Worm (Caenorhabditis elegans) whole organism, L4 larva: ENCODE data around the gene zgpa-1.
A peak's percentile ranks its signal among the peaks of the same experiment; 100 is the strongest.

Source experiments
- D1046.2 ChIP-seq: fragments of 200-800 bp; sonication (Bioruptor generic); IDR thresholded peaks from 2 replicates; pipeline ENCODE4 v1.3.6; 2022; ENCODE audit warnings: missing genetic modification characterization, missing compliant biosample characterization
- F26F4.8 ChIP-seq: fragments of 200-800 bp; sonication (Bioruptor generic); conservative IDR thresholded peaks from 2 replicates; pipeline ENCODE4 v1.3.6; 2022; ENCODE audit warnings: missing genetic modification characterization, missing compliant biosample characterization
- F49E8.2 ChIP-seq: sonication (generic microtip); optimal IDR thresholded peaks from 2 replicates; lab custom pipeline; 2016; ENCODE audit warnings: missing compliant biosample characterization, mild to moderate bottlenecking, missing genetic modification characterization, borderline replicate concordance
- T20F7.1 ChIP-seq: fragments of 200-800 bp; sonication (Bioruptor generic); optimal IDR thresholded peaks from 2 replicates; lab custom pipeline; 2018; ENCODE audit warnings: mild to moderate bottlenecking, missing genetic modification characterization, missing compliant biosample characterization
- Y105C5A.15 ChIP-seq: fragments of 200-800 bp; sonication (Bioruptor generic); IDR thresholded peaks from 2 replicates; pipeline ENCODE4 v1.3.6; 2022; ENCODE audit warnings: missing genetic modification characterization, missing compliant biosample characterization
- Y48G9A.11 ChIP-seq: fragments of 200-800 bp; sonication (Bioruptor generic); IDR thresholded peaks from 2 replicates; pipeline ENCODE4 v1.3.6; 2022; ENCODE audit warnings: missing genetic modification reagents, missing genetic modification characterization, missing compliant biosample characterization
- Y75B8A.6 ChIP-seq: fragments of 200-800 bp; sonication (Bioruptor generic); IDR thresholded peaks from 2 replicates; pipeline ENCODE4 v1.3.6; 2022; ENCODE audit warnings: missing genetic modification reagents, missing genetic modification characterization, missing compliant biosample characterization
- ZK337.2 ChIP-seq: fragments of 200-800 bp; sonication (Bioruptor generic); IDR thresholded peaks from 2 replicates; pipeline ENCODE4 v1.3.6; 2022; ENCODE audit warnings: missing genetic modification reagents, missing genetic modification characterization, missing compliant biosample characterization
- ZK546.5 ChIP-seq, 2 experiments: sonication (generic microtip); optimal IDR thresholded peaks; 2 replicates each; lab custom pipeline; 2017; ENCODE audit warnings: missing biosample characterization in 2 of 2, missing genetic modification characterization in 2 of 2
- aha-1 ChIP-seq: fragments of 150-350 bp; peaks from one replicate; lab custom pipeline; 2014; ENCODE audit warnings: missing biosample characterization, missing genetic modification characterization
- arid-1 ChIP-seq: fragments of 200-800 bp; sonication (Bioruptor generic); conservative IDR thresholded peaks from 2 replicates; pipeline ENCODE4 v1.3.6; 2022; ENCODE audit warnings: missing genetic modification reagents, missing genetic modification characterization, missing compliant biosample characterization
- attf-4 ChIP-seq: sonication (generic microtip); optimal IDR thresholded peaks from 3 replicates; lab custom pipeline; 2017; ENCODE audit warnings: missing biosample characterization, missing genetic modification characterization
- ceh-44 ChIP-seq: fragments of 200-800 bp; sonication (Bioruptor generic); IDR thresholded peaks from 2 replicates; pipeline ENCODE4 v1.3.6; 2022; ENCODE audit warnings: missing genetic modification reagents, missing genetic modification characterization, missing compliant biosample characterization
- ces-1 ChIP-seq: fragments of 150-350 bp; sonication (generic microtip); optimal IDR thresholded peaks from 4 replicates; lab custom pipeline; 2014; ENCODE audit warnings: missing biosample characterization, missing genetic modification reagents, missing genetic modification characterization
- ctbp-1 ChIP-seq: fragments of 200-800 bp; sonication (Bioruptor generic); IDR thresholded peaks from 2 replicates; pipeline ENCODE4 v1.3.6; 2022; ENCODE audit warnings: missing genetic modification reagents, missing genetic modification characterization, missing compliant biosample characterization
- daf-12 ChIP-seq: fragments of 150-350 bp; optimal IDR thresholded peaks from 2 replicates; lab custom pipeline; 2014; ENCODE audit warnings: missing biosample characterization, missing genetic modification reagents, missing genetic modification characterization
- daf-16 ChIP-seq, 3 experiments: sonication (generic microtip); optimal IDR thresholded peaks; 2 replicates each; lab custom pipeline; 2016 to 2017; ENCODE audit warnings: missing genetic modification characterization in 3 of 3, missing genetic modification reagents in 3 of 3, mild to moderate bottlenecking in 2 of 3, missing compliant biosample characterization in 2 of 3, missing biosample characterization in 1 of 3, moderate library complexity in 1 of 3
- dmd-6 ChIP-seq: fragments of 200-800 bp; sonication (Bioruptor generic); IDR thresholded peaks from 2 replicates; pipeline ENCODE4 v1.3.6; 2022; ENCODE audit warnings: missing genetic modification reagents, missing genetic modification characterization, missing compliant biosample characterization
- dmd-8 ChIP-seq: fragments of 200-800 bp; sonication (Bioruptor generic); IDR thresholded peaks from 2 replicates; pipeline ENCODE4 v1.3.6; 2022; ENCODE audit warnings: missing genetic modification characterization, missing compliant biosample characterization
- dve-1 ChIP-seq: sonication (generic microtip); optimal IDR thresholded peaks from 2 replicates; lab custom pipeline; 2017; ENCODE audit warnings: antibody characterized with exemption, mild to moderate bottlenecking, missing genetic modification characterization, missing compliant biosample characterization; ENCODE audit not compliant: insufficient read depth
- fkh-10 ChIP-seq: fragments of 150-350 bp; optimal IDR thresholded peaks from 2 replicates; lab custom pipeline; 2014; ENCODE audit warnings: missing biosample characterization, missing genetic modification reagents, missing genetic modification characterization
- hif-1 ChIP-seq, 2 experiments: sonication (generic microtip); optimal IDR thresholded peaks; 2 replicates each; lab custom pipeline; 2016 to 2017; ENCODE audit warnings: missing compliant biosample characterization in 2 of 2, missing genetic modification characterization in 2 of 2, missing genetic modification reagents in 2 of 2, missing genotype in 2 of 2, mild to moderate bottlenecking in 1 of 2
- hlh-11 ChIP-seq: fragments of 200-800 bp; sonication (Bioruptor generic); optimal IDR thresholded peaks from 2 replicates; lab custom pipeline; 2018; ENCODE audit warnings: mild to moderate bottlenecking, missing genetic modification characterization, missing compliant biosample characterization
- lim-7 ChIP-seq: fragments of 200-800 bp; sonication (Bioruptor generic); IDR thresholded peaks from 2 replicates; pipeline ENCODE4 v1.3.6; 2022; ENCODE audit warnings: missing genetic modification characterization, missing compliant biosample characterization
- lin-13 ChIP-seq: fragments of 150-350 bp; optimal IDR thresholded peaks from 2 replicates; lab custom pipeline; 2014; ENCODE audit warnings: missing biosample characterization, missing genetic modification reagents, missing genetic modification characterization
- lin-38 ChIP-seq: fragments of 200-800 bp; sonication (Bioruptor generic); IDR thresholded peaks from 2 replicates; pipeline ENCODE4 v1.3.6; 2022; ENCODE audit warnings: missing genetic modification reagents, missing genetic modification characterization, missing compliant biosample characterization
- lir-3 ChIP-seq: sonication (generic microtip); optimal IDR thresholded peaks from 2 replicates; lab custom pipeline; 2016; ENCODE audit warnings: mild to moderate bottlenecking, missing genetic modification characterization, missing compliant biosample characterization
- lsy-2 ChIP-seq, 2 experiments: fragments of 150-350 bp in 1 of 2; sonication (generic microtip) in 1 of 2; optimal IDR thresholded peaks; 2 replicates each; lab custom pipeline; 2014 to 2017; ENCODE audit warnings: missing biosample characterization in 2 of 2, missing genetic modification characterization in 2 of 2
- mes-2 ChIP-seq: sonication (generic microtip); optimal IDR thresholded peaks from 2 replicates; lab custom pipeline; 2016; ENCODE audit warnings: missing genotype, mild to moderate bottlenecking, missing genetic modification characterization, missing compliant biosample characterization; ENCODE audit not compliant: poor library complexity, severe bottlenecking
- nhr-102 ChIP-seq: sonication (generic microtip); optimal IDR thresholded peaks from 2 replicates; lab custom pipeline; 2016; ENCODE audit warnings: mild to moderate bottlenecking, missing genetic modification characterization, moderate library complexity, missing compliant biosample characterization
- nhr-11 ChIP-seq: fragments of 150-350 bp; optimal IDR thresholded peaks from 2 replicates; lab custom pipeline; 2014; ENCODE audit warnings: missing biosample characterization, missing genetic modification characterization
- nhr-237 ChIP-seq: sonication (generic microtip); optimal IDR thresholded peaks from 2 replicates; lab custom pipeline; 2017; ENCODE audit warnings: missing biosample characterization, missing genetic modification characterization
- nhr-25 ChIP-seq: sonication (generic microtip); optimal IDR thresholded peaks from 2 replicates; lab custom pipeline; 2017; ENCODE audit warnings: missing genetic modification characterization, mild to moderate bottlenecking, missing compliant biosample characterization, antibody characterized with exemption, moderate library complexity, borderline replicate concordance; ENCODE audit not compliant: insufficient read depth
- nhr-28 ChIP-seq: fragments of 150-350 bp; optimal IDR thresholded peaks from 2 replicates; lab custom pipeline; 2014; ENCODE audit warnings: missing biosample characterization, missing genetic modification characterization
- nhr-42 ChIP-seq: fragments of 200-800 bp; sonication (Bioruptor generic); IDR thresholded peaks from 2 replicates; pipeline ENCODE4 v1.3.6; 2022; ENCODE audit warnings: missing genetic modification characterization, missing compliant biosample characterization
- nhr-77 ChIP-seq: fragments of 150-350 bp; optimal IDR thresholded peaks from 2 replicates; lab custom pipeline; 2014; ENCODE audit warnings: missing biosample characterization, missing genetic modification characterization
- pqm-1 ChIP-seq: sonication (generic microtip); optimal IDR thresholded peaks from 2 replicates; lab custom pipeline; 2017; ENCODE audit warnings: missing biosample characterization, missing genetic modification characterization
- set-16 ChIP-seq: fragments of 200-800 bp; sonication (Bioruptor generic); IDR thresholded peaks from 2 replicates; pipeline ENCODE4 v1.3.6; 2022; ENCODE audit warnings: missing genetic modification reagents, missing genetic modification characterization, missing compliant biosample characterization
- snpc-1.2 ChIP-seq: fragments of 200-800 bp; sonication (Bioruptor generic); IDR thresholded peaks from 2 replicates; pipeline ENCODE4 v1.3.6; 2022; ENCODE audit warnings: missing genetic modification reagents, missing genetic modification characterization, missing compliant biosample characterization
- spr-1 ChIP-seq: sonication (generic microtip); optimal IDR thresholded peaks from 2 replicates; lab custom pipeline; 2016; ENCODE audit warnings: mild to moderate bottlenecking, missing genetic modification characterization, missing compliant biosample characterization
- unc-130 ChIP-seq: sonication (generic microtip); optimal IDR thresholded peaks from 2 replicates; lab custom pipeline; 2016; ENCODE audit warnings: missing genetic modification reagents, missing genetic modification characterization, missing compliant biosample characterization
- vab-7 ChIP-seq: fragments of 200-800 bp; sonication (Bioruptor generic); IDR thresholded peaks from 2 replicates; pipeline ENCODE4 v1.3.6; 2022; ENCODE audit warnings: missing genetic modification reagents, missing genetic modification characterization, missing compliant biosample characterization
- ztf-7 ChIP-seq: fragments of 150-350 bp; optimal IDR thresholded peaks from 2 replicates; lab custom pipeline; 2014; ENCODE audit warnings: missing biosample characterization, missing genetic modification characterization

The zgpa-1 gene

DNA sequence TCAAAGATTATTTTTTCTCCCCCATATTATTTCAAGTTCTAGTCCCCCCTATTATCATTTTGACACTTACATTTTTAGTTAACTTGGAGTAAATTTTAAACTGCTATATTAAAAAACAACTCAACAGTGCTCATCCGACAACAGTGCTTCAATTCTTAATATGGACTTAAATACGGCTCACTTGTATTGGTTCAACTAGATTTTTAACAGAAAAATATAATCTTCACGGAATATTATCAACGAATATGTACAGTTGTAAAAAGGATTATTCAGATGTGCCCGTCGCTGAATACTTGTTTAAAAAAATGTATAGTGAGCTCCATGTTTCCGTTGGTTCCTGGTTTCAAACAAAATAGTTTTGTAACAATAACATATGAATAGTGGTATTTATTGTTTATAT, 12.3 kb downstream of the zgpa-1 start:
- no peak for TF ChIP-seq Y105C5A.15 (GFP tag; lab: Robert Waterston, UW)
- peak; percentile 21 for TF ChIP-seq F49E8.2 (tag; lab: Kevin White, UChicago)
- TF ChIP-seq Y75B8A.6 = no peak
- TF ChIP-seq snpc-1.2 (GFP tag; lab: Robert Waterston, UW) = peak; percentile 61

ce11 chrIV:7796432-7797113, 16.0 kb downstream of the zgpa-1 start, which contains the start of gene sgo-1:
sgo-1 (minus strand) TSS chrIV:7796482.
- TF ChIP-seq dve-1 (tag; lab: Kevin White, UChicago) (no peak), hif-1 (tag; optimal IDR thresholded peaks at IDR 0.05; lab: Kevin White, UChicago) (no peak), daf-12 (no peak), nhr-102 (no peak), arid-1 (GFP tag; lab: Robert Waterston, UW) (0 out of 2 replicates have a peak, but pooled peaks have one; percentile 51), Y48G9A.11 (GFP tag; lab: Robert Waterston, UW) (peak; percentile 87), lin-38 (GFP tag; lab: Robert Waterston, UW) (peak; percentile 85), F49E8.2 (tag; lab: Kevin White, UChicago) (peak; percentile 91), unc-130 (GFP tag; lab: Kevin White, UChicago) (peak; percentile 83), snpc-1.2 (GFP tag; lab: Robert Waterston, UW) (peak; percentile 87)
- TF ChIP-seq, all 104 proteins: peak for 6

DNA sequence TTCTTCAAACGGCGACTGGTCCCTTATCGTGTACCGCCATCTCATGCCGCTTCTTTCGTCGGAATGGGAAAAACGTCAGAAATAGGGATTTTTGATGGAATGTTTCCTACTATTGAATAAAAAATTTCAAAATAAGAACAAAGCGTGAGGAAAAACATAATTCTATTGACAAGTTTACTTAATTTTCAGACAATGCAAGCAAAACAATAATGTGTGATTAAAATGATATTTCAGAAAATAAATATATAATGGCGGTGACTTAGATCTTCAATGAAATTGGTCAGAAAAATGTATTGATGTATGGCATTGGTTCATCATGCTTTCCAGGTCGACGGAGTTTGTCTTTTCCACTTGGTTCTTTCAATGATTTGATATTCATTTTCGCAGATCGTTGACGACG, 17.9 kb downstream of the zgpa-1 start, which contains the start of gene ntp-1:
Gene ntp-1, minus strand, starts transcription at position 101 of the 400 bp plus-strand sequence.
- TF ChIP-seq ceh-44 (GFP tag; lab: Robert Waterston, UW) = no peak
- TF ChIP-seq nhr-11 (tag; lab: Kevin White, UChicago) = no peak
- no peak for TF ChIP-seq lin-13
- TF ChIP-seq ZK337.2 = no peak
- no peak for TF ChIP-seq ctbp-1 (GFP tag; lab: Robert Waterston, UW)
- no peak for TF ChIP-seq nhr-25 (tag; lab: Kevin White, UChicago)
- TF ChIP-seq nhr-42 (GFP tag; lab: Robert Waterston, UW) = no peak
- no peak for TF ChIP-seq attf-4 (tag; lab: Kevin White, UChicago)
- no peak for TF ChIP-seq spr-1 (tag; lab: Kevin White, UChicago)
- TF ChIP-seq set-16 = no peak

ce11 chrIV:7791821-7792446, 20.7 kb downstream of the zgpa-1 start, which contains the start of gene C33H5.13:
C33H5.13 (minus strand) TSS chrIV:7792263.
- TF ChIP-seq arid-1 (GFP tag; lab: Robert Waterston, UW) = no peak
- peak in 1 of 2 experiments; percentile 18 for TF ChIP-seq lsy-2 (tag; optimal IDR thresholded peaks at IDR 0.05; lab: Kevin White, UChicago)
- peak; percentile 8; the same call in 1 of the 2 replicates for TF ChIP-seq dmd-6 (GFP tag; lab: Robert Waterston, UW)
- TF ChIP-seq vab-7 (GFP tag; lab: Robert Waterston, UW) = no peak
- TF ChIP-seq lim-7 (GFP tag; lab: Robert Waterston, UW) = no peak
- TF ChIP-seq mes-2 (tag; lab: Kevin White, UChicago) = no peak
- no peak for TF ChIP-seq ces-1 (GFP tag; lab: Kevin White, UChicago)
- TF ChIP-seq fkh-10 = no peak
- TF ChIP-seq daf-16 (GFP tag; optimal IDR thresholded peaks at IDR 0.05; lab: Kevin White, UChicago) = no peak
- peak; percentile 44 for TF ChIP-seq daf-16 (tag; optimal IDR thresholded peaks at IDR 0.05; lab: Kevin White, UChicago)
- TF ChIP-seq ZK546.5 (tag; optimal IDR thresholded peaks at IDR 0.05; lab: Kevin White, UChicago) = no peak
- no peak for TF ChIP-seq dmd-8
- no peak for TF ChIP-seq nhr-237 (tag; lab: Kevin White, UChicago)
- TF ChIP-seq nhr-28 (tag; lab: Kevin White, UChicago) = peak; percentile 49
- TF ChIP-seq D1046.2 = no peak
- TF ChIP-seq dve-1 (tag; lab: Kevin White, UChicago) = peak; percentile 50
- no peak for TF ChIP-seq F26F4.8 (GFP tag; lab: Robert Waterston, UW)
- TF ChIP-seq hlh-11 = peak; percentile 61
- TF ChIP-seq pqm-1 (tag; lab: Kevin White, UChicago) = peak; percentile 90
- TF ChIP-seq T20F7.1 (GFP tag; lab: Kevin White, UChicago) = peak; percentile 18
- peak; percentile 71 for TF ChIP-seq aha-1 (tag; lab: Kevin White, UChicago)
- TF ChIP-seq nhr-77 = peak; percentile 43
- TF ChIP-seq lir-3 (tag; lab: Kevin White, UChicago) = no peak
- TF ChIP-seq ztf-7 (tag; lab: Kevin White, UChicago) = no peak
